Fruit fly (Drosophila melanogaster): ENCODE results near the gene Fadd.

DNA sequence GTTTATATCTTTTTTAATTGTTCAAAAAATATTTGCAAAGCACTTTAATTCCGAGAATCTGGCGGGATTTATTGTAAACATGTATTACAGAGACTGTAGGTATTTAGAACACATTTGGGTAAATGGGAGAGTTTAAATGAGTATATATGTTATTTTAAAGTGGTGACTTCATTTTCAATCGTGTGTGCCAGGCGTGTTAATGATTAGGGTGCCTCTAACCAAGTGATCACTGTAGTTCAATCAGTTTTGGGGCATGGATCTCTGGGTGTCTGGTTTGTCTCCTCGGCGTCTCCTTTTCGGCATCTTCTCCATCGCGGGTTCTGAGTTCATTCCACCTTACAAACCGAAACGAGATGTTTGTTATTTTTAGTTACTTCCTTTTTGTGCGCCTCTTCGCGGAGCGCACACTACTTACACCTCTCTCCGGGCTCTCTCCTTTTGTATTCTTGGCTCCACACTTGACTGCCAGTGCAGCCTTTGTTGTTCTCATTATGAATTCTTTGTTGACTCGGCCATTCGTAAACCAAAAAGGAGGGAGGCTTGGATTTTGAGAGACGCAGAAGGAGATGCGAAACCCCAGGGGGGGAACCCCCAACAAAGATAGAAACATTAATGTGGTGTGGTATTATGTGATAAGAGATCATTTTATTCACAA, 9.6 kb downstream of the Fadd start:
- TF ChIP-seq Sox102F (GFP tag; optimal IDR thresholded peaks at IDR 0.05): no peak
- no peak for TF ChIP-seq gro (GFP tag; optimal IDR thresholded peaks at IDR 0.05)
- no peak for TF ChIP-seq CG14965 (GFP tag; optimal IDR thresholded peaks at IDR 0.05; ENCODE audit: borderline replicate concordance)
- TF ChIP-seq p53 (GFP tag; optimal IDR thresholded peaks at IDR 0.05): no peak
- TF ChIP-seq CG8359 (GFP tag; optimal IDR thresholded peaks at IDR 0.05; ENCODE audit: borderline replicate concordance): no peak
- TF ChIP-seq h (optimal IDR thresholded peaks at IDR 0.05): no peak
- no peak for TF ChIP-seq Hmr (GFP tag; optimal IDR thresholded peaks at IDR 0.05)
- TF ChIP-seq zen (tag; optimal IDR thresholded peaks at IDR 0.05): no peak
- no peak for TF ChIP-seq CG4328 (GFP tag; optimal IDR thresholded peaks at IDR 0.05)
- no peak for TF ChIP-seq hth (optimal IDR thresholded peaks at IDR 0.05)

All from whole organism, embryonic.